Fruit fly (Drosophila melanogaster): ENCODE results near the gene Fpgs2.

The Fpgs2 gene

DNA sequence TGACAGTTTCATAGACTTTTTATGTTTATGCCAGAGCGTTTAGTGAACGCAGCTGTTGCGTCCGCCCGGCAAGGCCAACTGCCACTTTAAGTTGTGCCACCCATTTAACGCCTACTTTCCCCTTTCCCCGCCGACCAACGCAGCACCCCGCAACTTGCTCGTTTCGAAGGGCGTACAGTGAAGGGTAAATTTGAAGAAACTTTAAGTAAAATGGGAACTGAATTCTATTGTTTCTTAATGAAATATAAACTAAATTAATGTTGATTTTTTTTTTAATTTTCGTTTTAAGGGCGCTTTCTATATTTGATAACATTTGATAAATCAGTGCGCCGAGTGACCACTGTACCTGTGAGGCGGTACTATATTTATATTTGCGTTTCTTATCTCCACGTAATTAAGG, 24.7 kb upstream of the Fpgs2 start (continued):
- TF ChIP-seq gcm2 (GFP tag; optimal IDR thresholded peaks at IDR 0.05) (no peak), Hr78 (GFP tag; optimal IDR thresholded peaks at IDR 0.05) (no peak), Ravus (GFP tag; IDR thresholded peaks at IDR 0.05) (no peak), lab (GFP tag; optimal IDR thresholded peaks at IDR 0.05) (peak; percentile 68), Gug (GFP tag; IDR thresholded peaks at IDR 0.05) (peak; percentile 30; the same call in 1 of the 4 replicates), CG7556 (GFP tag; optimal IDR thresholded peaks at IDR 0.05) (peak; percentile 54), dan (GFP tag; IDR thresholded peaks at IDR 0.05) (no peak), Abd-B (GFP tag; optimal IDR thresholded peaks at IDR 0.05) (peak; percentile 28), Aef1 (GFP tag; IDR thresholded peaks at IDR 0.05) (peak; percentile 29; the same call in 1 of the 3 replicates), Spps (tag; optimal IDR thresholded peaks at IDR 0.05) (no peak), CG2120 (GFP tag; optimal IDR thresholded peaks at IDR 0.05) (peak; percentile 68), gsb-n (tag; optimal IDR thresholded peaks at IDR 0.05) (no peak), ttk (GFP tag; IDR thresholded peaks at IDR 0.05) (peak; percentile 34; the same call in 1 of the 2 replicates), CG3065 (GFP tag; optimal IDR thresholded peaks at IDR 0.05) (no peak), Side (GFP tag; optimal IDR thresholded peaks at IDR 0.05) (no peak), CG10147 (GFP tag; optimal IDR thresholded peaks at IDR 0.05) (peak; percentile 35), CG10267 (tag; optimal IDR thresholded peaks at IDR 0.05) (no peak), MTF-1 (GFP tag; optimal IDR thresholded peaks at IDR 0.05; ENCODE audit: borderline replicate concordance) (no peak), CG9727 (GFP tag; optimal IDR thresholded peaks at IDR 0.05) (peak; percentile 0), CG6654 (GFP tag; optimal IDR thresholded peaks at IDR 0.05) (no peak), CkIIα-i1 (GFP tag; IDR thresholded peaks at IDR 0.05) (no peak), amos (GFP tag; IDR thresholded peaks at IDR 0.05; ENCODE audit: partially characterized antibody) (no peak), nerfin-2 (GFP tag; IDR thresholded peaks at IDR 0.05; ENCODE audit: partially characterized antibody) (no peak), maf-S (GFP tag; optimal IDR thresholded peaks at IDR 0.05) (no peak), tgo (GFP tag; IDR thresholded peaks at IDR 0.05) (peak; percentile 43), pros (GFP tag; optimal IDR thresholded peaks at IDR 0.05) (no peak), stwl (tag; optimal IDR thresholded peaks at IDR 0.05) (no peak), CG13296 (GFP tag; optimal IDR thresholded peaks at IDR 0.05) (peak; percentile 37), wor (GFP tag; IDR thresholded peaks at IDR 0.05) (no peak), CG12236 (GFP tag; optimal IDR thresholded peaks at IDR 0.05) (no peak), Fer2 (tag; optimal IDR thresholded peaks at IDR 0.05) (peak; percentile 44), Ets65A (GFP tag) (peak; percentile 72), CG43689 (GFP tag; IDR thresholded peaks at IDR 0.05) (no peak), Gsc (GFP tag; IDR thresholded peaks at IDR 0.05) (no peak), lbe (GFP tag; optimal IDR thresholded peaks at IDR 0.05) (no peak), CG7987 (GFP tag; optimal IDR thresholded peaks at IDR 0.05) (no peak), CG17912 (GFP tag; optimal IDR thresholded peaks at IDR 0.05) (no peak), Hand (GFP tag; optimal IDR thresholded peaks at IDR 0.05) (peak; percentile 31), chn (GFP tag; optimal IDR thresholded peaks at IDR 0.05) (no peak), Dek (tag; optimal IDR thresholded peaks at IDR 0.05) (peak; percentile 10), fd3F (GFP tag; optimal IDR thresholded peaks at IDR 0.05) (peak; percentile 11), dmrt99B (tag; optimal IDR thresholded peaks at IDR 0.05) (peak; percentile 58), CG30403 (GFP tag; optimal IDR thresholded peaks at IDR 0.05) (peak; percentile 1), Ptx1 (GFP tag; IDR thresholded peaks at IDR 0.05) (peak; percentile 54), caup (GFP tag; optimal IDR thresholded peaks at IDR 0.05; ENCODE audit: severe bottlenecking) (peak; percentile 10), Max (GFP tag; optimal IDR thresholded peaks at IDR 0.05) (no peak), Poxn (GFP tag; IDR thresholded peaks at IDR 0.05) (no peak), CG33213 (GFP tag; optimal IDR thresholded peaks at IDR 0.05) (no peak), CG8388 (GFP tag; optimal IDR thresholded peaks at IDR 0.05) (no peak), Ada2b (GFP tag; IDR thresholded peaks at IDR 0.05) (peak; percentile 57; the same call in 1 of the 2 replicates), tin (GFP tag; optimal IDR thresholded peaks at IDR 0.05) (peak; percentile 11)

Measured in whole organism, embryonic.